Fruit fly (Drosophila melanogaster) whole organism, embryonic: ENCODE data around the gene Datp.

Source experiments
- Atf3 ChIP-seq: fragments of 200-800 bp; sonication (Bioruptor generic); optimal IDR thresholded peaks from 3 replicates; lab custom pipeline; 2016; ENCODE audit warnings: missing biosample characterization, missing genetic modification characterization
- Atf6 ChIP-seq: fragments of 200-800 bp; sonication (Bioruptor generic); IDR thresholded peaks from 2 replicates; pipeline ENCODE4 v1.3.6; 2022; ENCODE audit warnings: missing biosample characterization, missing genetic modification characterization
- B-H1 ChIP-seq: fragments of 200-800 bp; sonication (Bioruptor generic); IDR thresholded peaks from 3 replicates; pipeline ENCODE4 v1.3.6; 2022; ENCODE audit warnings: missing biosample characterization, missing genetic modification characterization
- CG11723 ChIP-seq: fragments of 200-800 bp; sonication (Bioruptor generic); optimal IDR thresholded peaks from 2 replicates; lab custom pipeline; 2017; ENCODE audit warnings: missing biosample characterization, mild to moderate bottlenecking, missing genetic modification characterization
- CG1233 ChIP-seq: fragments of 200-800 bp; sonication (Bioruptor generic); optimal IDR thresholded peaks from 4 replicates; lab custom pipeline; 2018; ENCODE audit warnings: missing biosample characterization, mild to moderate bottlenecking, missing genetic modification characterization
- CG16779 ChIP-seq: fragments of 200-800 bp; sonication (Bioruptor generic); IDR thresholded peaks from 2 replicates; pipeline ENCODE4 v1.3.6; 2022; ENCODE audit warnings: missing biosample characterization, missing genetic modification characterization
- CG17328 ChIP-seq: fragments of 200-800 bp; sonication (Bioruptor generic); IDR thresholded peaks from 2 replicates; pipeline ENCODE4 v1.3.6; 2022; ENCODE audit warnings: missing biosample characterization, missing genetic modification characterization
- CG17912 ChIP-seq: fragments of 200-800 bp; sonication (Bioruptor generic); optimal IDR thresholded peaks from 2 replicates; lab custom pipeline; 2018; ENCODE audit warnings: missing biosample characterization, mild to moderate bottlenecking, missing genetic modification characterization
- CG18764 ChIP-seq: fragments of 200-800 bp; sonication (Bioruptor generic); optimal IDR thresholded peaks from 3 replicates; lab custom pipeline; 2016; ENCODE audit warnings: missing biosample characterization, missing genetic modification characterization
- CG3065 ChIP-seq: fragments of 200-800 bp; sonication (Bioruptor generic); optimal IDR thresholded peaks from 2 replicates; lab custom pipeline; 2016; ENCODE audit warnings: missing biosample characterization, missing genetic modification characterization
- CG32767 ChIP-seq: fragments of 200-800 bp; sonication (Bioruptor generic); IDR thresholded peaks from 2 replicates; pipeline ENCODE4 v1.3.6; 2022; ENCODE audit warnings: missing biosample characterization, missing genetic modification characterization
- CG6254 ChIP-seq: fragments of 200-800 bp; sonication (Bioruptor generic); optimal IDR thresholded peaks from 3 replicates; lab custom pipeline; 2017; ENCODE audit warnings: mild to moderate bottlenecking, missing biosample characterization, missing genetic modification reagents, missing genetic modification characterization
- CG7745 ChIP-seq: fragments of 200-800 bp; sonication (Bioruptor generic); optimal IDR thresholded peaks from 2 replicates; lab custom pipeline; 2018; ENCODE audit warnings: missing biosample characterization, mild to moderate bottlenecking, missing genetic modification characterization, moderate library complexity
- CG9609 ChIP-seq: fragments of 200-800 bp; sonication (Bioruptor generic); optimal IDR thresholded peaks from 3 replicates; lab custom pipeline; 2016; ENCODE audit warnings: missing biosample characterization, missing genetic modification characterization
- Dek ChIP-seq: fragments of 200-800 bp; sonication (Bioruptor generic); optimal IDR thresholded peaks from 3 replicates; lab custom pipeline; 2019; ENCODE audit warnings: missing biosample characterization, mild to moderate bottlenecking, missing genetic modification characterization, moderate library complexity
- Dp ChIP-seq: fragments of 200-800 bp; sonication (Bioruptor generic); optimal IDR thresholded peaks from 2 replicates; lab custom pipeline; 2018; ENCODE audit warnings: missing biosample characterization, mild to moderate bottlenecking, missing genetic modification characterization, moderate library complexity
- Elba2 ChIP-seq: fragments of 200-800 bp; sonication (Bioruptor generic); optimal IDR thresholded peaks from 3 replicates; lab custom pipeline; 2016; ENCODE audit warnings: missing biosample characterization, missing genetic modification characterization
- Hey ChIP-seq: fragments of 200-800 bp; sonication (Bioruptor generic); optimal IDR thresholded peaks from 3 replicates; lab custom pipeline; 2018; ENCODE audit warnings: missing biosample characterization, mild to moderate bottlenecking, missing genetic modification characterization
- HmgD ChIP-seq: fragments of 200-800 bp; sonication (Bioruptor generic); optimal IDR thresholded peaks from 3 replicates; lab custom pipeline; 2016; ENCODE audit warnings: missing biosample characterization, missing genetic modification characterization
- Hr78 ChIP-seq, 2 experiments: fragments of 200-800 bp in 1 of 2; fragments of >200 bp in 1 of 2; sonication (Bioruptor generic) in 1 of 2; optimal IDR thresholded peaks; 2 replicates each; lab custom pipeline; 2017 to 2019; ENCODE audit warnings: missing biosample characterization in 2 of 2, missing genetic modification characterization in 2 of 2, mild to moderate bottlenecking in 1 of 2, moderate library complexity in 1 of 2
- Med ChIP-seq: fragments of 200-800 bp; sonication (Bioruptor generic); peaks from one replicate; lab custom pipeline; 2016; ENCODE audit warnings: missing biosample characterization, missing genetic modification characterization, mild to moderate bottlenecking, inconsistent platforms, moderate library complexity
- Meics ChIP-seq: fragments of 200-800 bp; sonication (Bioruptor generic); optimal IDR thresholded peaks from 2 replicates; lab custom pipeline; 2017; ENCODE audit warnings: missing biosample characterization, mild to moderate bottlenecking, missing genetic modification characterization
- Mes4 ChIP-seq: fragments of 200-800 bp; sonication (Bioruptor generic); optimal IDR thresholded peaks from 2 replicates; lab custom pipeline; 2016; ENCODE audit warnings: missing biosample characterization, missing genetic modification characterization
- Neu2 ChIP-seq: fragments of 200-800 bp; sonication (Bioruptor generic); optimal IDR thresholded peaks from 3 replicates; lab custom pipeline; 2016; ENCODE audit warnings: missing biosample characterization, missing genetic modification characterization, borderline replicate concordance
- Oaz ChIP-seq: fragments of 200-800 bp; sonication (Bioruptor generic); IDR thresholded peaks from 2 replicates; pipeline ENCODE4 v1.3.6; 2022; ENCODE audit warnings: missing biosample characterization, missing genetic modification characterization
- Optix ChIP-seq: fragments of 200-800 bp; sonication (Bioruptor generic); IDR thresholded peaks from 3 replicates; pipeline ENCODE4 v1.3.6; 2022; ENCODE audit warnings: missing biosample characterization, missing genetic modification characterization
- Tbp ChIP-seq: fragments of >200 bp; optimal IDR thresholded peaks from 2 replicates; lab custom pipeline; 2018; ENCODE audit warnings: missing biosample characterization, missing genetic modification characterization
- amos ChIP-seq: fragments of 200-800 bp; sonication (Bioruptor generic); IDR thresholded peaks from 2 replicates; pipeline ENCODE4 v1.3.6; 2022; ENCODE audit warnings: missing biosample characterization, missing genetic modification characterization; ENCODE audit not compliant: partially characterized antibody
- az2 ChIP-seq: fragments of 200-800 bp; sonication (Bioruptor generic); optimal IDR thresholded peaks from 3 replicates; lab custom pipeline; 2016; ENCODE audit warnings: missing biosample characterization, missing genetic modification characterization
- bowl ChIP-seq: fragments of 200-800 bp; sonication (Bioruptor generic); IDR thresholded peaks from 2 replicates; pipeline ENCODE4 v1.3.6; 2022; ENCODE audit warnings: missing biosample characterization, missing genetic modification characterization
- chn ChIP-seq: fragments of 200-800 bp; sonication (Bioruptor generic); optimal IDR thresholded peaks from 2 replicates; lab custom pipeline; 2016; ENCODE audit warnings: missing biosample characterization, missing genetic modification characterization
- cwo ChIP-seq: fragments of 200-800 bp; sonication (Bioruptor generic); optimal IDR thresholded peaks from 3 replicates; lab custom pipeline; 2017; ENCODE audit warnings: missing biosample characterization, missing genetic modification characterization, mild to moderate bottlenecking, moderate library complexity, missing genetic modification reagents
- da ChIP-seq: fragments of 200-800 bp; sonication (Bioruptor generic); optimal IDR thresholded peaks from 2 replicates; lab custom pipeline; 2016; ENCODE audit warnings: missing biosample characterization, missing genetic modification characterization
- ems ChIP-seq: fragments of 200-800 bp; sonication (Bioruptor generic); optimal IDR thresholded peaks from 3 replicates; lab custom pipeline; 2016; ENCODE audit warnings: missing biosample characterization, missing genetic modification characterization
- ftz-f1 ChIP-seq: fragments of 200-800 bp; sonication (Bioruptor generic); optimal IDR thresholded peaks from 2 replicates; lab custom pipeline; 2016; ENCODE audit warnings: missing biosample characterization, missing genetic modification characterization
- ham ChIP-seq: fragments of 200-800 bp; sonication (Bioruptor generic); IDR thresholded peaks from 2 replicates; pipeline ENCODE4 v1.3.6; 2022; ENCODE audit warnings: missing biosample characterization, missing genetic modification characterization
- hbn ChIP-seq: fragments of 200-800 bp; sonication (Bioruptor generic); IDR thresholded peaks from 2 replicates; pipeline ENCODE4 v1.3.6; 2022; ENCODE audit warnings: missing biosample characterization, missing genetic modification characterization; ENCODE audit not compliant: partially characterized antibody
- inv ChIP-seq: fragments of 200-800 bp; sonication (Bioruptor generic); IDR thresholded peaks from 2 replicates; pipeline ENCODE4 v1.3.6; 2022; ENCODE audit warnings: missing biosample characterization, missing genetic modification characterization; ENCODE audit not compliant: partially characterized antibody
- knrl ChIP-seq: fragments of 200-800 bp; sonication (Bioruptor generic); IDR thresholded peaks from 3 replicates; pipeline ENCODE4 v1.3.6; 2022; ENCODE audit warnings: missing biosample characterization, missing genetic modification characterization; ENCODE audit not compliant: partially characterized antibody
- lab ChIP-seq: fragments of 200-800 bp; sonication (Bioruptor generic); optimal IDR thresholded peaks from 3 replicates; lab custom pipeline; 2017; ENCODE audit warnings: missing biosample characterization, missing genetic modification characterization, mild to moderate bottlenecking, moderate library complexity, missing genetic modification reagents
- lola ChIP-seq, 3 experiments: fragments of >200 bp in 2 of 3; fragments of 200-800 bp in 1 of 3; sonication (Bioruptor generic) in 1 of 3; optimal IDR thresholded peaks; 2 replicates each; lab custom pipeline; 2017 to 2019; ENCODE audit warnings: missing biosample characterization in 3 of 3, missing genetic modification characterization in 3 of 3, mild to moderate bottlenecking in 1 of 3, moderate library complexity in 1 of 3
- nau ChIP-seq: fragments of 200-800 bp; sonication (Bioruptor generic); optimal IDR thresholded peaks from 3 replicates; lab custom pipeline; 2017; ENCODE audit warnings: missing biosample characterization, mild to moderate bottlenecking, missing genetic modification characterization, missing genetic modification reagents
- pb ChIP-seq: fragments of 200-800 bp; sonication (Bioruptor generic); optimal IDR thresholded peaks from 3 replicates; lab custom pipeline; 2016; ENCODE audit warnings: missing biosample characterization, missing genetic modification characterization
- ranshi ChIP-seq: fragments of 200-800 bp; sonication (Bioruptor generic); IDR thresholded peaks from 2 replicates; pipeline ENCODE4 v1.3.6; 2022; ENCODE audit warnings: missing biosample characterization, missing genetic modification characterization
- salm ChIP-seq: fragments of 200-800 bp; sonication (Bioruptor generic); optimal IDR thresholded peaks from 2 replicates; lab custom pipeline; 2018; ENCODE audit warnings: missing biosample characterization, mild to moderate bottlenecking, missing genetic modification characterization
- sima ChIP-seq: fragments of 200-800 bp; sonication (Bioruptor generic); optimal IDR thresholded peaks from 2 replicates; lab custom pipeline; 2016; ENCODE audit warnings: missing biosample characterization, missing genetic modification characterization
- slbo ChIP-seq: fragments of 200-800 bp; sonication (Bioruptor generic); IDR thresholded peaks from 2 replicates; pipeline ENCODE4 v1.3.6; 2022; ENCODE audit warnings: missing biosample characterization, missing genetic modification characterization
- tup ChIP-seq: fragments of 200-800 bp; sonication (Bioruptor generic); optimal IDR thresholded peaks from 2 replicates; lab custom pipeline; 2016; ENCODE audit warnings: missing biosample characterization, mild to moderate bottlenecking, missing genetic modification characterization, moderate library complexity

Datp gene

dm6 chr2L:9918020-9918959 is 20.3 kb downstream of the Datp start, which contains the start of the genes CG5885 and CG4598 (continued):
- TF ChIP-seq chn (GFP tag; lab: Kevin White, UChicago) (peak; percentile 54), Hr78 (GFP tag; optimal IDR thresholded peaks at IDR 0.05; lab: Kevin White, UChicago) (peak in 1 of 2 experiments; percentile 37), CG11723 (GFP tag; lab: Kevin White, UChicago) (peak; percentile 21), sima (GFP tag; lab: Kevin White, UChicago) (no peak), ftz-f1 (GFP tag; lab: Kevin White, UChicago) (no peak), cwo (GFP tag; lab: Kevin White, UChicago) (peak; percentile 15), CG17912 (GFP tag; lab: Kevin White, UChicago) (peak; percentile 46), Optix (GFP tag; lab: Robert Waterston, UW) (peak; percentile 19; the same call in 1 of the 3 replicates), Mes4 (GFP tag; lab: Kevin White, UChicago) (no peak), CG1233 (GFP tag; lab: Kevin White, UChicago) (peak; percentile 0), az2 (GFP tag; lab: Kevin White, UChicago) (peak; percentile 76), Tbp (no peak), Dek (tag; lab: Kevin White, UChicago) (peak; percentile 76), CG16779 (GFP tag; lab: Robert Waterston, UW) (0 out of 2 replicates have a peak, but pooled peaks have one; percentile 13), nau (GFP tag; lab: Kevin White, UChicago) (no peak), amos (GFP tag; lab: Robert Waterston, UW) (peak; percentile 85), lola (GFP tag; optimal IDR thresholded peaks at IDR 0.05; lab: Kevin White, UChicago) (peak in 1 of 3 experiments; percentile 71), Dp (GFP tag; lab: Kevin White, UChicago) (peak; percentile 88), Med (peak; percentile 85), B-H1 (no peak), ham (GFP tag; lab: Robert Waterston, UW) (no peak), da (GFP tag; lab: Kevin White, UChicago) (no peak), Oaz (GFP tag; lab: Robert Waterston, UW) (0 out of 2 replicates have a peak, but pooled peaks have one; percentile 20), Atf3 (GFP tag; lab: Kevin White, UChicago) (peak; percentile 27), inv (GFP tag; lab: Robert Waterston, UW) (peak; percentile 58), CG17328 (peak; percentile 70), ems (peak; percentile 11), ranshi (GFP tag; lab: Robert Waterston, UW) (peak; percentile 78), lab (GFP tag; lab: Kevin White, UChicago) (peak; percentile 40), slbo (GFP tag; lab: Robert Waterston, UW) (peak; percentile 84), CG3065 (no peak), CG32767 (GFP tag; lab: Robert Waterston, UW) (peak; percentile 34; the same call in 1 of the 2 replicates), Elba2 (GFP tag; lab: Kevin White, UChicago) (no peak), CG9609 (GFP tag; lab: Kevin White, UChicago) (no peak), hbn (peak; percentile 68), HmgD (GFP tag; lab: Kevin White, UChicago) (no peak), CG6254 (GFP tag; lab: Kevin White, UChicago) (no peak), knrl (peak; percentile 82), pb (GFP tag; lab: Kevin White, UChicago) (no peak), Hey (no peak), Meics (GFP tag; lab: Kevin White, UChicago) (peak; percentile 56), CG7745 (no peak), salm (tag; lab: Kevin White, UChicago) (no peak), tup (peak; percentile 40), Atf6 (GFP tag; lab: Robert Waterston, UW) (peak; percentile 67; the same call in 1 of the 2 replicates), bowl (GFP tag; lab: Robert Waterston, UW) (no peak), Neu2 (GFP tag; lab: Kevin White, UChicago) (no peak), CG18764 (GFP tag; lab: Kevin White, UChicago) (peak; percentile 71)
